Worm (Caenorhabditis elegans) whole organism, midembryonic: ENCODE results near the gene Y26G10.1.

ENCODE experiments used
- T22C8.4 ChIP-seq: fragments of 200-800 bp; sonication (Bioruptor generic); IDR thresholded peaks from 2 replicates; pipeline ENCODE4 v1.3.6; 2022; ENCODE audit warnings: missing genetic modification characterization, missing compliant biosample characterization
- cog-1 ChIP-seq: sonication (generic microtip); optimal IDR thresholded peaks from 2 replicates; lab custom pipeline; 2016; ENCODE audit warnings: missing genetic modification characterization, missing compliant biosample characterization
- flt-1 ChIP-seq: fragments of 200-800 bp; sonication (Bioruptor generic); IDR thresholded peaks from 2 replicates; pipeline ENCODE4 v1.3.6; 2022; ENCODE audit warnings: missing genetic modification characterization, missing compliant biosample characterization
- klf-2 ChIP-seq: fragments of 200-800 bp; sonication (Bioruptor generic); conservative IDR thresholded peaks from 2 replicates; pipeline ENCODE4 v1.3.6; 2022; ENCODE audit warnings: missing genetic modification reagents, missing genetic modification characterization, missing compliant biosample characterization
- med-1 ChIP-seq: sonication (generic microtip); optimal IDR thresholded peaks from 2 replicates; lab custom pipeline; 2017; ENCODE audit warnings: missing genetic modification characterization, mild to moderate bottlenecking, missing compliant biosample characterization, antibody characterized with exemption, missing genetic modification reagents; ENCODE audit not compliant: insufficient read depth
- ref-1 ChIP-seq: fragments of 200-800 bp; sonication (Bioruptor generic); conservative IDR thresholded peaks from 2 replicates; pipeline ENCODE4 v1.3.6; 2022; ENCODE audit warnings: missing genetic modification reagents, missing genetic modification characterization, missing compliant biosample characterization
- tab-1 ChIP-seq: fragments of 200-800 bp; sonication (Bioruptor generic); IDR thresholded peaks from 2 replicates; pipeline ENCODE4 v1.3.6; 2022; ENCODE audit warnings: missing genetic modification characterization, missing compliant biosample characterization
- ztf-23 ChIP-seq: fragments of 200-800 bp; sonication (Bioruptor generic); IDR thresholded peaks from 2 replicates; pipeline ENCODE4 v1.3.6; 2022; ENCODE audit warnings: missing genetic modification reagents, missing genetic modification characterization, missing compliant biosample characterization
- ztf-29 ChIP-seq: fragments of 200-800 bp; sonication (Bioruptor generic); IDR thresholded peaks from 2 replicates; pipeline ENCODE4 v1.3.6; 2022; ENCODE audit warnings: missing genetic modification reagents, missing genetic modification characterization, missing compliant biosample characterization

Y26G10.1 gene

ce11 chrV:17695802-17696201, at the start of gene Y26G10.1:
Gene Y26G10.1, minus strand, starts transcription at chrV:17695902.
- no peak for TF ChIP-seq med-1 (GFP tag; lab: Kevin White, UChicago)
- TF ChIP-seq klf-2 = no peak
- no peak for TF ChIP-seq ztf-23
- TF ChIP-seq ref-1 (GFP tag; lab: Robert Waterston, UW) = no peak
- TF ChIP-seq tab-1 (GFP tag; lab: Robert Waterston, UW) = no peak
- TF ChIP-seq ztf-29 = no peak
- no peak for TF ChIP-seq cog-1 (tag; lab: Kevin White, UChicago)
- TF ChIP-seq T22C8.4 (GFP tag; lab: Robert Waterston, UW) = no peak
- TF ChIP-seq flt-1 (GFP tag; lab: Robert Waterston, UW) = no peak

- TF ChIP-seq T22C8.4 (GFP tag; lab: Robert Waterston, UW) (no peak), med-1 (GFP tag; lab: Kevin White, UChicago) (no peak), flt-1 (GFP tag; lab: Robert Waterston, UW) (no peak), ref-1 (GFP tag; lab: Robert Waterston, UW) (no peak), ztf-29 (no peak), cog-1 (tag; lab: Kevin White, UChicago) (no peak), tab-1 (GFP tag; lab: Robert Waterston, UW) (no peak), ztf-23 (no peak), klf-2 (no peak)
These were observed 48.1 kb upstream of the Y26G10.1 start for ce11 chrV:17743802-17744201.

- TF ChIP-seq ztf-29 = no peak
- TF ChIP-seq tab-1 (GFP tag; lab: Robert Waterston, UW) = no peak
- no peak for TF ChIP-seq cog-1 (tag; lab: Kevin White, UChicago)
- no peak for TF ChIP-seq ztf-23
- TF ChIP-seq flt-1 (GFP tag; lab: Robert Waterston, UW) = no peak
- no peak for TF ChIP-seq ref-1 (GFP tag; lab: Robert Waterston, UW)
- no peak for TF ChIP-seq T22C8.4 (GFP tag; lab: Robert Waterston, UW)
- no peak for TF ChIP-seq med-1 (GFP tag; lab: Kevin White, UChicago)
- TF ChIP-seq klf-2 = no peak
These were observed 44.1 kb upstream of the Y26G10.1 start, which contains the start of gene cutl-4 for ce11 chrV:17739801-17740200. Gene cutl-4, minus strand, starts transcription at chrV:17739901.

ce11 chrV:17732516-17732915, 36.8 kb upstream of the Y26G10.1 start, which contains the start of gene twk-42:
Gene twk-42, minus strand, starts transcription at chrV:17732616.
- TF ChIP-seq flt-1 (GFP tag; lab: Robert Waterston, UW) (no peak), T22C8.4 (GFP tag; lab: Robert Waterston, UW) (no peak), klf-2 (no peak), ztf-23 (no peak), ztf-29 (no peak), tab-1 (GFP tag; lab: Robert Waterston, UW) (no peak), med-1 (GFP tag; lab: Kevin White, UChicago) (no peak), cog-1 (tag; lab: Kevin White, UChicago) (no peak), ref-1 (GFP tag; lab: Robert Waterston, UW) (no peak)

- no peak for TF ChIP-seq med-1 (GFP tag; lab: Kevin White, UChicago)
- no peak for TF ChIP-seq T22C8.4 (GFP tag; lab: Robert Waterston, UW)
- no peak for TF ChIP-seq ztf-23
- TF ChIP-seq tab-1 (GFP tag; lab: Robert Waterston, UW) = no peak
- no peak for TF ChIP-seq klf-2
- no peak for TF ChIP-seq flt-1 (GFP tag; lab: Robert Waterston, UW)
- TF ChIP-seq ref-1 (GFP tag; lab: Robert Waterston, UW) = no peak
- no peak for TF ChIP-seq cog-1 (tag; lab: Kevin White, UChicago)
- TF ChIP-seq ztf-29 = no peak
These were observed 33.1 kb upstream of the Y26G10.1 start for ce11 chrV:17728757-17729156.

ce11 chrV:17728336-17728735, 32.6 kb upstream of the Y26G10.1 start:
- TF ChIP-seq flt-1 (GFP tag; lab: Robert Waterston, UW) (no peak), T22C8.4 (GFP tag; lab: Robert Waterston, UW) (no peak), med-1 (GFP tag; lab: Kevin White, UChicago) (no peak), tab-1 (GFP tag; lab: Robert Waterston, UW) (no peak), ref-1 (GFP tag; lab: Robert Waterston, UW) (no peak), ztf-23 (no peak), klf-2 (no peak), cog-1 (tag; lab: Kevin White, UChicago) (no peak), ztf-29 (no peak)

ce11 chrV:17724704-17725103, 29.0 kb upstream of the Y26G10.1 start, which contains the start of gene fat-5:
Gene fat-5, plus strand, starts transcription at chrV:17725004.
- TF ChIP-seq ztf-23 (no peak), ztf-29 (no peak), cog-1 (tag; lab: Kevin White, UChicago) (no peak)

ce11 chrV:17723142-17723781, 27.6 kb upstream of the Y26G10.1 start:
- TF ChIP-seq ztf-29 = no peak
- TF ChIP-seq ztf-23 = no peak
- TF ChIP-seq flt-1 (GFP tag; lab: Robert Waterston, UW) = no peak
- no peak for TF ChIP-seq klf-2
- no peak for TF ChIP-seq ref-1 (GFP tag; lab: Robert Waterston, UW)
- TF ChIP-seq T22C8.4 (GFP tag; lab: Robert Waterston, UW) = no peak
- TF ChIP-seq cog-1 (tag; lab: Kevin White, UChicago) = no peak
- no peak for TF ChIP-seq tab-1 (GFP tag; lab: Robert Waterston, UW)
- TF ChIP-seq med-1 (GFP tag; lab: Kevin White, UChicago) = no peak

- TF ChIP-seq klf-2 = no peak
- TF ChIP-seq flt-1 (GFP tag; lab: Robert Waterston, UW) = no peak
- TF ChIP-seq tab-1 (GFP tag; lab: Robert Waterston, UW) = no peak
- TF ChIP-seq med-1 (GFP tag; lab: Kevin White, UChicago) = no peak
- TF ChIP-seq ztf-29 = no peak
- no peak for TF ChIP-seq ref-1 (GFP tag; lab: Robert Waterston, UW)
- no peak for TF ChIP-seq ztf-23
- TF ChIP-seq cog-1 (tag; lab: Kevin White, UChicago) = no peak
- TF ChIP-seq T22C8.4 (GFP tag; lab: Robert Waterston, UW) = no peak
These were observed 26.9 kb upstream of the Y26G10.1 start for ce11 chrV:17722553-17722952.
